Worm (Caenorhabditis elegans): Measurements from ENCODE around the gene Y94H6A.3.
"Not testable (repeated sequence)": the region's sequence is repeated elsewhere in the genome, so short reads cannot be mapped to it uniquely, and the experiment has no call there.

DNA sequence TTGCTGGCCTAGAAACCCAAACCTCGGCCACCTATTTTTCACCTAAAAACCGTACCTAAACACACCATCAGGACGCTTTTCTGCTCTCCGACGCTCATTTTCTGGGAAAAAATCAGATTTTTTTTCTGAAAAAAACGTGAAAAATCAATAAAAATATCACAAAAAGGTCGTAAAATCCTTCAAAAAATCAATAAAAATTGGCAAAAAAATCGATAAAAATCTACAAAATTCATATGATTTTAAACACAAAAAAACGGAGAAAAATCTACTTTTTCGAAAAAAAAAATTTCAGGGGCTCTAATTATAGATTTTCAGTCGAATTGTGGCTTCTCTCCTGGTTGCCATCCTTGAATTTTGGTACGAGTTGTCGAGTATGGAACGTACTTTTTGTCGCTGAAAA, 40.2 kb downstream of the Y94H6A.3 start, which contains the start of gene Y94H6A.7:
- TF ChIP-seq W03F9.2, him-1 (tag; optimal IDR thresholded peaks at IDR 0.05): not testable (repeated sequence)

All from whole organism, L4/young adult.